Fruit fly (Drosophila melanogaster) whole organism, embryonic: ENCODE results near the gene PolD3.

Experiments
- Abd-B ChIP-seq: fragments of 200-800 bp; sonication (Bioruptor generic); optimal IDR thresholded peaks from 2 replicates; lab custom pipeline; 2018; ENCODE audit warnings: missing biosample characterization, mild to moderate bottlenecking, missing genetic modification characterization, moderate library complexity
- Asciz ChIP-seq: fragments of 200-800 bp; sonication (Bioruptor generic); optimal IDR thresholded peaks from 2 replicates; lab custom pipeline; 2017; ENCODE audit warnings: missing biosample characterization, mild to moderate bottlenecking, missing genetic modification characterization, missing genetic modification reagents
- Awh ChIP-seq: fragments of 200-800 bp; sonication (Bioruptor generic); IDR thresholded peaks from 2 replicates; pipeline ENCODE4, ENCODE4 v1.3.6; 2022; ENCODE audit warnings: missing biosample characterization, missing genetic modification characterization
- BEAF-32 ChIP-seq: fragments of 200-800 bp; sonication (Bioruptor generic); optimal IDR thresholded peaks from 3 replicates; lab custom pipeline; 2017; ENCODE audit warnings: missing biosample characterization, missing genetic modification characterization, mild to moderate bottlenecking, moderate library complexity, missing genetic modification reagents
- CG11456 ChIP-seq: fragments of 200-800 bp; sonication (Bioruptor generic); IDR thresholded peaks from 3 replicates; pipeline ENCODE4 v1.3.6; 2022; ENCODE audit warnings: missing biosample characterization, missing genetic modification characterization
- CG15696 ChIP-seq: fragments of 200-800 bp; sonication (Bioruptor generic); optimal IDR thresholded peaks from 2 replicates; lab custom pipeline; 2019; ENCODE audit warnings: missing biosample characterization, mild to moderate bottlenecking, missing genetic modification characterization, moderate library complexity
- CG1603 ChIP-seq: fragments of 200-800 bp; sonication (Bioruptor generic); optimal IDR thresholded peaks from 2 replicates; lab custom pipeline; 2019; ENCODE audit warnings: missing biosample characterization, mild to moderate bottlenecking, missing genetic modification characterization, moderate library complexity
- CG1792 ChIP-seq: fragments of 200-800 bp; sonication (Bioruptor generic); optimal IDR thresholded peaks from 2 replicates; lab custom pipeline; 2016; ENCODE audit warnings: missing biosample characterization, missing genetic modification characterization
- CG18011 ChIP-seq: fragments of 200-800 bp; sonication (Bioruptor generic); optimal IDR thresholded peaks from 2 replicates; lab custom pipeline; 2017; ENCODE audit warnings: missing biosample characterization, missing genetic modification characterization, mild to moderate bottlenecking, moderate library complexity, missing genotype
- CG2202 ChIP-seq: fragments of 200-800 bp; sonication (Bioruptor generic); optimal IDR thresholded peaks from 2 replicates; lab custom pipeline; 2018; ENCODE audit warnings: missing biosample characterization, mild to moderate bottlenecking, missing genetic modification characterization
- CG3726 ChIP-seq: fragments of 200-800 bp; sonication (Bioruptor generic); IDR thresholded peaks from 3 replicates; pipeline ENCODE4, ENCODE4 v1.3.6; 2022; ENCODE audit warnings: missing biosample characterization, missing genetic modification characterization
- CG3995 ChIP-seq: fragments of 200-800 bp; sonication (Bioruptor generic); optimal IDR thresholded peaks from 3 replicates; lab custom pipeline; 2016; ENCODE audit warnings: missing biosample characterization, missing genetic modification characterization
- CG4360 ChIP-seq: fragments of 200-800 bp; sonication (Bioruptor generic); IDR thresholded peaks from 2 replicates; pipeline ENCODE4 v1.3.6; 2022; ENCODE audit warnings: missing biosample characterization, missing genetic modification characterization
- CG6175 ChIP-seq: fragments of 200-800 bp; sonication (Bioruptor generic); IDR thresholded peaks from 3 replicates; pipeline ENCODE4 v1.3.6; 2022; ENCODE audit warnings: missing biosample characterization, missing genetic modification characterization
- CG6689 ChIP-seq: fragments of 200-800 bp; sonication (Bioruptor generic); IDR thresholded peaks from 2 replicates; pipeline ENCODE4 v1.3.6; 2022; ENCODE audit warnings: missing biosample characterization, missing genetic modification characterization
- CG8388 ChIP-seq: fragments of 200-800 bp; sonication (Bioruptor generic); optimal IDR thresholded peaks from 2 replicates; lab custom pipeline; 2019; ENCODE audit warnings: missing biosample characterization, mild to moderate bottlenecking, missing genetic modification characterization, moderate library complexity
- CG9727 ChIP-seq: fragments of 200-800 bp; sonication (Bioruptor generic); optimal IDR thresholded peaks from 3 replicates; lab custom pipeline; 2017; ENCODE audit warnings: missing biosample characterization, mild to moderate bottlenecking, missing genetic modification characterization
- Camta ChIP-seq: fragments of 200-800 bp; sonication (Bioruptor generic); optimal IDR thresholded peaks from 2 replicates; lab custom pipeline; 2016; ENCODE audit warnings: missing biosample characterization, missing genetic modification characterization
- Deaf1 ChIP-seq: fragments of 200-800 bp; optimal IDR thresholded peaks from 3 replicates; lab custom pipeline; 2019; ENCODE audit warnings: missing biosample characterization, mild to moderate bottlenecking, missing genetic modification characterization, moderate library complexity
- Ets65A ChIP-seq: fragments of 200-800 bp; sonication (Bioruptor generic); peaks from one replicate; lab custom pipeline; 2016; ENCODE audit warnings: missing biosample characterization, missing genetic modification characterization
- Fer1 ChIP-seq: fragments of 200-800 bp; sonication (Bioruptor generic); optimal IDR thresholded peaks from 2 replicates; lab custom pipeline; 2017; ENCODE audit warnings: missing biosample characterization, mild to moderate bottlenecking, missing genetic modification characterization
- Mes4 ChIP-seq: fragments of 200-800 bp; sonication (Bioruptor generic); optimal IDR thresholded peaks from 2 replicates; lab custom pipeline; 2016; ENCODE audit warnings: missing biosample characterization, missing genetic modification characterization
- Mrtf ChIP-seq: fragments of 200-800 bp; sonication (Bioruptor generic); IDR thresholded peaks from 3 replicates; pipeline ENCODE4 v1.3.6; 2022; ENCODE audit warnings: missing biosample characterization, missing genetic modification characterization
- Side ChIP-seq: fragments of 200-800 bp; sonication (Bioruptor generic); optimal IDR thresholded peaks from 2 replicates; lab custom pipeline; 2016; ENCODE audit warnings: missing biosample characterization, missing genetic modification characterization
- abd-A ChIP-seq: fragments of 200-800 bp; sonication (Bioruptor generic); optimal IDR thresholded peaks from 3 replicates; lab custom pipeline; 2019; ENCODE audit warnings: missing biosample characterization, mild to moderate bottlenecking, missing genetic modification characterization, moderate library complexity
- ara ChIP-seq: fragments of 200-800 bp; sonication (Bioruptor generic); IDR thresholded peaks from 2 replicates; pipeline ENCODE4 v1.3.6; 2022; ENCODE audit warnings: missing biosample characterization, missing genetic modification characterization
- bcd ChIP-seq: fragments of 200-800 bp; sonication (Bioruptor generic); optimal IDR thresholded peaks from 2 replicates; lab custom pipeline; 2017; ENCODE audit warnings: missing biosample characterization, mild to moderate bottlenecking, missing genetic modification characterization
- br ChIP-seq: fragments of >200 bp; optimal IDR thresholded peaks from 2 replicates; lab custom pipeline; 2017
- bsh ChIP-seq, 2 experiments: fragments of 200-800 bp; sonication (Bioruptor generic); optimal IDR thresholded peaks; 2 replicates each; lab custom pipeline; 2017 to 2018; ENCODE audit warnings: mild to moderate bottlenecking in 2 of 2, missing biosample characterization in 2 of 2, missing genetic modification characterization in 2 of 2, moderate library complexity in 1 of 2
- da ChIP-seq: fragments of 200-800 bp; sonication (Bioruptor generic); optimal IDR thresholded peaks from 2 replicates; lab custom pipeline; 2016; ENCODE audit warnings: missing biosample characterization, missing genetic modification characterization
- dm ChIP-seq: fragments of 200-800 bp; sonication (Bioruptor generic); optimal IDR thresholded peaks from 3 replicates; lab custom pipeline; 2016; ENCODE audit warnings: missing biosample characterization, missing genetic modification characterization
- esg ChIP-seq: fragments of 200-800 bp; sonication (Bioruptor generic); conservative IDR thresholded peaks from 2 replicates; pipeline ENCODE4 v1.3.6; 2022; ENCODE audit warnings: missing biosample characterization, missing genetic modification characterization
- fd3F ChIP-seq: fragments of 200-800 bp; sonication (Bioruptor generic); optimal IDR thresholded peaks from 2 replicates; lab custom pipeline; 2018; ENCODE audit warnings: missing biosample characterization, mild to moderate bottlenecking, missing genetic modification characterization, moderate library complexity
- gem ChIP-seq: fragments of 200-800 bp; sonication (Bioruptor generic); optimal IDR thresholded peaks from 2 replicates; lab custom pipeline; 2019; ENCODE audit warnings: missing biosample characterization, mild to moderate bottlenecking, missing genetic modification characterization, moderate library complexity
- h ChIP-seq: fragments of >200 bp; optimal IDR thresholded peaks from 2 replicates; lab custom pipeline; 2017
- ham ChIP-seq: fragments of 200-800 bp; sonication (Bioruptor generic); IDR thresholded peaks from 2 replicates; pipeline ENCODE4 v1.3.6; 2022; ENCODE audit warnings: missing biosample characterization, missing genetic modification characterization
- hbn ChIP-seq: fragments of 200-800 bp; sonication (Bioruptor generic); IDR thresholded peaks from 2 replicates; pipeline ENCODE4 v1.3.6; 2022; ENCODE audit warnings: missing biosample characterization, missing genetic modification characterization; ENCODE audit not compliant: partially characterized antibody
- luna ChIP-seq: fragments of 200-800 bp; sonication (Bioruptor generic); optimal IDR thresholded peaks from 2 replicates; lab custom pipeline; 2016; ENCODE audit warnings: missing biosample characterization, missing genetic modification characterization
- nerfin-2 ChIP-seq: fragments of 200-800 bp; sonication (Bioruptor generic); IDR thresholded peaks from 2 replicates; pipeline ENCODE4 v1.3.6; 2022; ENCODE audit warnings: missing biosample characterization, missing genetic modification characterization; ENCODE audit not compliant: partially characterized antibody
- nmo ChIP-seq: fragments of 200-800 bp; sonication (Bioruptor generic); optimal IDR thresholded peaks from 2 replicates; lab custom pipeline; 2018; ENCODE audit warnings: missing biosample characterization, mild to moderate bottlenecking, missing genetic modification characterization, moderate library complexity
- nom ChIP-seq: fragments of 200-800 bp; sonication (Bioruptor generic); optimal IDR thresholded peaks from 2 replicates; lab custom pipeline; 2017; ENCODE audit warnings: missing biosample characterization, missing genetic modification characterization, mild to moderate bottlenecking, moderate library complexity, missing genetic modification reagents
- pfk ChIP-seq: fragments of 200-800 bp; sonication (Bioruptor generic); optimal IDR thresholded peaks from 2 replicates; lab custom pipeline; 2018; ENCODE audit warnings: missing biosample characterization, mild to moderate bottlenecking, missing genetic modification characterization, moderate library complexity
- pita ChIP-seq: fragments of 200-800 bp; sonication (Bioruptor generic); optimal IDR thresholded peaks from 2 replicates; lab custom pipeline; 2017; ENCODE audit warnings: missing biosample characterization, mild to moderate bottlenecking, missing genetic modification characterization
- pum ChIP-seq: fragments of 200-800 bp; sonication (Bioruptor generic); optimal IDR thresholded peaks from 2 replicates; lab custom pipeline; 2016; ENCODE audit warnings: missing biosample characterization, missing genetic modification characterization
- slou ChIP-seq: fragments of 200-800 bp; sonication (Bioruptor generic); optimal IDR thresholded peaks from 3 replicates; lab custom pipeline; 2016; ENCODE audit warnings: missing biosample characterization, missing genetic modification characterization
- stwl ChIP-seq: fragments of 200-800 bp; sonication (Bioruptor generic); optimal IDR thresholded peaks from 3 replicates; lab custom pipeline; 2018; ENCODE audit warnings: missing biosample characterization, mild to moderate bottlenecking, missing genetic modification characterization, moderate library complexity
- tap ChIP-seq: fragments of 200-800 bp; optimal IDR thresholded peaks from 3 replicates; lab custom pipeline; 2019; ENCODE audit warnings: missing biosample characterization, mild to moderate bottlenecking, missing genetic modification characterization, moderate library complexity
- tna ChIP-seq: fragments of 200-800 bp; sonication (Bioruptor generic); IDR thresholded peaks from 2 replicates; pipeline ENCODE4 v1.3.6; 2022; ENCODE audit warnings: missing biosample characterization, missing genetic modification characterization; ENCODE audit not compliant: partially characterized antibody
- trh ChIP-seq: fragments of 200-800 bp; sonication (Bioruptor generic); optimal IDR thresholded peaks from 2 replicates; lab custom pipeline; 2016; ENCODE audit warnings: missing biosample characterization, missing genetic modification characterization
- wdn ChIP-seq: fragments of 200-800 bp; sonication (Bioruptor generic); IDR thresholded peaks from 2 replicates; pipeline ENCODE4 v1.3.6; 2022; ENCODE audit warnings: missing biosample characterization, missing genetic modification characterization
- wor ChIP-seq: fragments of 200-800 bp; sonication (Bioruptor generic); IDR thresholded peaks from 2 replicates; pipeline ENCODE4 v1.3.6; 2022; ENCODE audit warnings: missing biosample characterization, missing genetic modification characterization

PolD3 gene

DNA sequence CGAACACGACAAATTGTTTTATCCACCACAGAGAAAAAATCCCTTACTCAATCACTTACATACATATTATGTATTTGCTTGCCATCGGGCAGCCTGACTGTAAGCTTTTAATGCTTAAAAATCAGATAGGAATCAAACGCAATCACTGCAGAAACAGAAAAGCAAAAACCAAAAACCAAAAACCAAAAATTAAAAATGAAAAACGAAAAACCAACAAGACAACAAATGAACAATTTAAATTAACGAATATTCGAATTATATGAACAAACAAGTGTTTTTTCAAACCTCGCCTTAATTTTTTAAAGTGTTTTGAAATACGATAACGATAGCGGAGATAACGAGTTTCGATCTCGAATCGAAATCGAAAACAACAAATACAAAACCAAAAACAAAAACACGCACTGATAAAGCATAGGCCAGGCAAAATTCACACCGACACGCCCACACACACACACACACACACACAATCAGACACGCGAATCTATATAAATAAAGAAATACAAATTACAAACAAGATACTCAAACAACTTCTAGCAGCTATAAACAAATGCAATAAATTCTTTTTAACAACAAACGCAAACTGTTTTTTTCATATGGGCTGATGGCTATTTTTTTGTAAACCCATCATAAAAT, 1.8 kb downstream of the PolD3 start (continued):
- TF ChIP-seq Camta (GFP tag; lab: Kevin White, UChicago) = peak; percentile 14
- TF ChIP-seq luna (GFP tag; lab: Kevin White, UChicago) = no peak
- no peak for TF ChIP-seq pita (GFP tag; lab: Kevin White, UChicago)
- no peak for TF ChIP-seq dm
- TF ChIP-seq stwl (tag; lab: Kevin White, UChicago) = no peak
- TF ChIP-seq tap (tag; lab: Kevin White, UChicago) = no peak
- peak; percentile 27 for TF ChIP-seq CG18011 (GFP tag; lab: Kevin White, UChicago)
- peak; percentile 76 for TF ChIP-seq gem (tag; lab: Kevin White, UChicago)
- TF ChIP-seq CG1792 (GFP tag; lab: Kevin White, UChicago) = no peak
- TF ChIP-seq CG2202 (tag; lab: Kevin White, UChicago) = no peak
- no peak for TF ChIP-seq Abd-B (GFP tag; lab: Kevin White, UChicago)
- TF ChIP-seq hbn (GFP tag; lab: Robert Waterston, UW) = no peak
- TF ChIP-seq Deaf1 = no peak
- TF ChIP-seq CG6175 (GFP tag; lab: Robert Waterston, UW) = no peak
- TF ChIP-seq CG8388 (GFP tag; lab: Kevin White, UChicago) = peak; percentile 32
- TF ChIP-seq Ets65A (GFP tag; lab: Kevin White, UChicago) = peak; percentile 91
- TF ChIP-seq Mrtf (GFP tag; lab: Robert Waterston, UW) = no peak
- no peak for TF ChIP-seq Mes4 (GFP tag; lab: Kevin White, UChicago)
- no peak for TF ChIP-seq CG11456
- peak; percentile 64 for TF ChIP-seq nmo
- TF ChIP-seq CG4360 (GFP tag; lab: Robert Waterston, UW) = no peak
- TF ChIP-seq br = no peak
- no peak for TF ChIP-seq Awh (GFP tag; lab: Robert Waterston, UW)
- no peak for TF ChIP-seq CG15696
- TF ChIP-seq trh (GFP tag; lab: Kevin White, UChicago) = no peak
- peak in 1 of 2 experiments; percentile 59 for TF ChIP-seq bsh (GFP tag; optimal IDR thresholded peaks at IDR 0.05; lab: Kevin White, UChicago)
- no peak for TF ChIP-seq h
- peak; percentile 52 for TF ChIP-seq Side (GFP tag; lab: Kevin White, UChicago)
- no peak for TF ChIP-seq CG1603
- TF ChIP-seq esg (GFP tag; lab: Robert Waterston, UW) = no peak
- TF ChIP-seq Fer1 = peak; percentile 41
- TF ChIP-seq slou (GFP tag; lab: Kevin White, UChicago) = no peak
- TF ChIP-seq fd3F (GFP tag; lab: Kevin White, UChicago) = no peak
- TF ChIP-seq ham (GFP tag; lab: Robert Waterston, UW) = no peak
- 0 out of 2 replicates have a peak, but pooled peaks have one; percentile 14 for TF ChIP-seq nerfin-2
- TF ChIP-seq wdn (GFP tag; lab: Robert Waterston, UW) = no peak
- peak; percentile 37 for TF ChIP-seq Asciz (GFP tag; lab: Kevin White, UChicago)
- peak; percentile 54 for TF ChIP-seq CG9727 (GFP tag; lab: Kevin White, UChicago)
- peak; percentile 16 for TF ChIP-seq CG3995 (GFP tag; lab: Kevin White, UChicago)
- peak; percentile 56; the same call in 1 of the 2 replicates for TF ChIP-seq CG6689 (GFP tag; lab: Robert Waterston, UW)
- TF ChIP-seq CG3726 (GFP tag; lab: Robert Waterston, UW) = no peak
- TF ChIP-seq pum (GFP tag; lab: Kevin White, UChicago) = peak; percentile 28
- TF ChIP-seq abd-A = no peak
- no peak for TF ChIP-seq BEAF-32
- TF ChIP-seq nom (GFP tag; lab: Kevin White, UChicago) = no peak
- TF ChIP-seq pfk = no peak
- TF ChIP-seq ara (GFP tag; lab: Robert Waterston, UW) = peak; percentile 47; the same call in 1 of the 2 replicates
- TF ChIP-seq tna = no peak
- TF ChIP-seq wor (GFP tag; lab: Robert Waterston, UW) = peak; percentile 40; the same call in 1 of the 2 replicates
- TF ChIP-seq bcd = peak; percentile 51
- TF ChIP-seq da (GFP tag; lab: Kevin White, UChicago) = no peak
